Worm (Caenorhabditis elegans): ENCODE measurements around the gene Y53C12A.3.

DNA sequence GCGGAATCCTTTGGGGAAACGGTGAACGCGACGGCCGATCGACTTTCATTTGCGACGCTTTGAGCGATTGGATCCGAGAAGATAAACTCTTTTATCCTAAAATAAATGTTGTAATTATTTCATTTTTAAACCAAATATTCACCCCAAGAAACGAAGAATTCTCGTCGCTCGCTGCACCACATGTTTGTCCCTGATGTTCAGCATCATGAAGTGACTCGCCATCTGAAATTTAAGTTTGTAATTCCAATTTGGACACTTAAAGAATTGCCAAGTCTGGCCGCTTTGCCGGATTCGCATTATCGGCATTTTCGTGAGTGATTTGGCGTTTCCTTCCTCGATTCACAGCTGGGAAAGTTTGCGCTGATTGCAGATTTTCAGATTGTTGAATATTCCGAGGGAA is 11.9 kb upstream of the Y53C12A.3 start, which contains the start of gene Y53C12A.6:
- TF ChIP-seq elt-3 (tag; optimal IDR thresholded peaks at IDR 0.05) (no peak), ZK546.5 (tag; optimal IDR thresholded peaks at IDR 0.05) (no peak), ztf-4 (tag; optimal IDR thresholded peaks at IDR 0.05) (no peak), snpc-4 (tag; optimal IDR thresholded peaks at IDR 0.05) (no peak), lin-39 (tag; optimal IDR thresholded peaks at IDR 0.05) (no peak), R02D3.7 (tag; optimal IDR thresholded peaks at IDR 0.05) (no peak), sea-2 (GFP tag; optimal IDR thresholded peaks at IDR 0.05) (no peak), elt-2 (tag; optimal IDR thresholded peaks at IDR 0.05) (no peak), ceh-9 (tag; optimal IDR thresholded peaks at IDR 0.05) (no peak), pha-4 (tag; optimal IDR thresholded peaks at IDR 0.05) (no peak)

Measured in whole organism, L3 larva.